Worm (Caenorhabditis elegans) whole organism, L1 larva: ENCODE measurements around the gene clec-175.

Source experiments
- C16A3.4 ChIP-seq: fragments of 150-350 bp; optimal IDR thresholded peaks from 2 replicates; lab custom pipeline; 2014; ENCODE audit warnings: missing biosample characterization, missing genetic modification characterization
- Y116A8C.19 ChIP-seq: sonication (generic microtip); optimal IDR thresholded peaks from 2 replicates; lab custom pipeline; 2016; ENCODE audit warnings: missing compliant biosample characterization, missing genetic modification characterization, borderline replicate concordance
- alr-1 ChIP-seq: fragments of 200-800 bp; sonication (Bioruptor generic); optimal IDR thresholded peaks from 2 replicates; lab custom pipeline; 2018; ENCODE audit warnings: borderline replicate concordance, mild to moderate bottlenecking, missing genetic modification characterization, missing compliant biosample characterization
- blmp-1 ChIP-seq: fragments of 150-350 bp; optimal IDR thresholded peaks from 2 replicates; lab custom pipeline; 2014; ENCODE audit warnings: missing biosample characterization, missing genetic modification characterization
- ceh-82 ChIP-seq, 3 experiments: fragments of 150-350 bp in 1 of 3; sonication (generic microtip) in 2 of 3; optimal IDR thresholded peaks; 2 replicates each; lab custom pipeline; 2014 to 2017; ENCODE audit warnings: missing biosample characterization in 3 of 3, missing genetic modification characterization in 3 of 3
- ceh-90 ChIP-seq: sonication (generic microtip); optimal IDR thresholded peaks from 2 replicates; lab custom pipeline; 2016; ENCODE audit warnings: missing genetic modification characterization, missing compliant biosample characterization
- ces-1 ChIP-seq: fragments of 150-350 bp; optimal IDR thresholded peaks from 2 replicates; lab custom pipeline; 2014; ENCODE audit warnings: missing biosample characterization, missing genetic modification reagents, missing genetic modification characterization
- dpl-1 ChIP-seq, 3 experiments: fragments of 150-350 bp in 2 of 3; sonication (generic microtip) in 1 of 3; optimal IDR thresholded peaks; 2 replicates each; lab custom pipeline; 2014 to 2017; ENCODE audit warnings: missing biosample characterization in 3 of 3, missing genetic modification characterization in 3 of 3, missing genetic modification reagents in 3 of 3
- efl-1 ChIP-seq, 4 experiments: fragments of 150-350 bp; optimal IDR thresholded peaks in 3 of 4; peaks in 1 of 4; 1 replicate in 1 of 4; 2 replicates in 3 of 4; lab custom pipeline; 2014; ENCODE audit warnings: missing biosample characterization in 2 of 4, missing genetic modification characterization in 2 of 4, missing genetic modification reagents in 2 of 4
- elt-2 ChIP-seq: sonication (generic microtip); optimal IDR thresholded peaks from 2 replicates; lab custom pipeline; 2016; ENCODE audit warnings: missing genetic modification characterization, mild to moderate bottlenecking, inconsistent platforms, missing compliant biosample characterization, missing genetic modification reagents
- fkh-10 ChIP-seq: sonication (generic microtip); optimal IDR thresholded peaks from 2 replicates; lab custom pipeline; 2017; ENCODE audit warnings: missing biosample characterization, missing genetic modification reagents, missing genetic modification characterization
- fkh-4 ChIP-seq: sonication (generic microtip); optimal IDR thresholded peaks from 2 replicates; lab custom pipeline; 2016; ENCODE audit warnings: missing compliant biosample characterization, missing genetic modification characterization, borderline replicate concordance
- grh-1 ChIP-seq: fragments of 200-800 bp; sonication (Bioruptor generic); IDR thresholded peaks from 2 replicates; pipeline ENCODE4 v1.3.6; 2022; ENCODE audit warnings: missing genetic modification reagents, missing genetic modification characterization, missing compliant biosample characterization
- hlh-4 ChIP-seq: sonication (generic microtip); optimal IDR thresholded peaks from 2 replicates; lab custom pipeline; 2016; ENCODE audit warnings: mild to moderate bottlenecking, missing genetic modification characterization, missing compliant biosample characterization
- irx-1 ChIP-seq: sonication (generic microtip); optimal IDR thresholded peaks from 2 replicates; lab custom pipeline; 2016; ENCODE audit warnings: missing genetic modification characterization, missing compliant biosample characterization
- jun-1 ChIP-seq: fragments of 150-350 bp; optimal IDR thresholded peaks from 2 replicates; lab custom pipeline; 2014; ENCODE audit warnings: missing biosample characterization, missing genetic modification reagents, missing genetic modification characterization
- lin-35 ChIP-seq, 2 experiments: fragments of 150-350 bp; optimal IDR thresholded peaks; 2 replicates each; lab custom pipeline; 2014; ENCODE audit warnings: missing biosample characterization in 2 of 2, missing genetic modification characterization in 2 of 2, missing genetic modification reagents in 2 of 2
- lir-3 ChIP-seq: sonication (generic microtip); optimal IDR thresholded peaks from 2 replicates; lab custom pipeline; 2016; ENCODE audit warnings: mild to moderate bottlenecking, missing genetic modification characterization, moderate library complexity, missing compliant biosample characterization; ENCODE audit not compliant: poor library complexity
- mab-9 ChIP-seq: fragments of 200-800 bp; sonication (Bioruptor generic); IDR thresholded peaks from 2 replicates; pipeline ENCODE4 v1.3.6; 2022; ENCODE audit warnings: missing genetic modification reagents, missing genetic modification characterization, missing compliant biosample characterization
- mdl-1 ChIP-seq, 2 experiments: fragments of 150-350 bp; optimal IDR thresholded peaks; 2 replicates each; lab custom pipeline; 2014 to 2017; ENCODE audit warnings: missing biosample characterization in 2 of 2, missing genetic modification characterization in 2 of 2, inconsistent platforms in 1 of 2
- nhr-47 ChIP-seq: sonication (generic microtip); optimal IDR thresholded peaks from 2 replicates; lab custom pipeline; 2016; ENCODE audit warnings: mild to moderate bottlenecking, missing genetic modification characterization, moderate library complexity, missing compliant biosample characterization
- nhr-71 ChIP-seq: sonication (generic microtip); optimal IDR thresholded peaks from 2 replicates; lab custom pipeline; 2016; ENCODE audit warnings: mild to moderate bottlenecking, missing genetic modification characterization, moderate library complexity, missing compliant biosample characterization
- nhr-77 ChIP-seq: fragments of 150-350 bp; optimal IDR thresholded peaks from 2 replicates; lab custom pipeline; 2014; ENCODE audit warnings: missing biosample characterization, missing genetic modification characterization
- nhr-84 ChIP-seq: sonication (generic microtip); optimal IDR thresholded peaks from 2 replicates; lab custom pipeline; 2017; ENCODE audit warnings: missing biosample characterization, missing genetic modification characterization
- nhr-85 ChIP-seq: sonication (generic microtip); peaks from one replicate; lab custom pipeline; 2016; ENCODE audit warnings: missing genetic modification characterization, inconsistent platforms, missing compliant biosample characterization
- pqm-1 ChIP-seq: sonication (generic microtip); optimal IDR thresholded peaks from 3 replicates; lab custom pipeline; 2017; ENCODE audit warnings: missing biosample characterization, missing genetic modification characterization
- snu-23 ChIP-seq: sonication (generic microtip); optimal IDR thresholded peaks from 2 replicates; lab custom pipeline; 2016; ENCODE audit warnings: missing genetic modification characterization, missing compliant biosample characterization
- sox-4 ChIP-seq: sonication (generic microtip); optimal IDR thresholded peaks from 2 replicates; lab custom pipeline; 2016; ENCODE audit warnings: missing genetic modification characterization, missing compliant biosample characterization
- sup-37 ChIP-seq: fragments of 200-800 bp; sonication (Bioruptor generic); optimal IDR thresholded peaks from 2 replicates; lab custom pipeline; 2018; ENCODE audit warnings: mild to moderate bottlenecking, missing genetic modification characterization, missing compliant biosample characterization
- unc-86 ChIP-seq: sonication (generic microtip); optimal IDR thresholded peaks from 2 replicates; lab custom pipeline; 2016; ENCODE audit warnings: missing genetic modification characterization, missing compliant biosample characterization
- vab-15 ChIP-seq: sonication (generic microtip); optimal IDR thresholded peaks from 2 replicates; lab custom pipeline; 2017; ENCODE audit warnings: missing genotype, mild to moderate bottlenecking, missing genetic modification characterization, missing compliant biosample characterization
- ztf-4 ChIP-seq: fragments of 150-350 bp; optimal IDR thresholded peaks from 2 replicates; lab custom pipeline; 2014; ENCODE audit warnings: missing biosample characterization, missing genetic modification characterization

The clec-175 gene

ce11 chrIV:4454330-4455173 is 32.4 kb downstream of the clec-175 start, which contains the start of gene R08C7.11 (continued):
- TF ChIP-seq vab-15 (no peak), ztf-4 (tag; lab: Kevin White, UChicago) (no peak), ceh-82 (tag; optimal IDR thresholded peaks at IDR 0.05; lab: Kevin White, UChicago) (peak in 1 of 3 experiments; percentile 15), mab-9 (GFP tag; lab: Robert Waterston, UW) (no peak), ceh-90 (tag; lab: Kevin White, UChicago) (no peak), unc-86 (tag; lab: Kevin White, UChicago) (no peak), fkh-10 (no peak), sox-4 (tag; lab: Kevin White, UChicago) (no peak), irx-1 (tag; lab: Kevin White, UChicago) (no peak), lir-3 (tag; lab: Kevin White, UChicago) (no peak), nhr-77 (tag; lab: Kevin White, UChicago) (peak; percentile 17), dpl-1 (GFP tag; optimal IDR thresholded peaks at IDR 0.05; lab: Kevin White, UChicago) (peak; percentile 2 to 16 (median 14)), hlh-4 (no peak), elt-2 (no peak), jun-1 (tag; lab: Kevin White, UChicago) (no peak), Y116A8C.19 (tag; lab: Kevin White, UChicago) (no peak), pqm-1 (tag; lab: Kevin White, UChicago) (no peak)

- TF ChIP-seq mab-9 (GFP tag; lab: Robert Waterston, UW) (no peak), nhr-84 (tag; lab: Kevin White, UChicago) (no peak), nhr-47 (tag; lab: Kevin White, UChicago) (no peak), hlh-4 (no peak), sup-37 (no peak), C16A3.4 (tag; lab: Kevin White, UChicago) (no peak), snu-23 (GFP tag; lab: Kevin White, UChicago) (no peak), mdl-1 (tag; optimal IDR thresholded peaks at IDR 0.05; lab: Kevin White, UChicago) (no peak), grh-1 (GFP tag; lab: Robert Waterston, UW) (no peak), lin-35 (GFP tag; optimal IDR thresholded peaks at IDR 0.05; lab: Kevin White, UChicago) (no peak)
Observed at ce11 chrIV:4456658-4457057, 34.5 kb downstream of the clec-175 start.

- TF ChIP-seq pqm-1 (tag; lab: Kevin White, UChicago): no peak
- no peak for TF ChIP-seq alr-1 (tag; lab: Kevin White, UChicago)
- TF ChIP-seq efl-1 (optimal IDR thresholded peaks at IDR 0.05; lab: Kevin White, UChicago): no peak
- peak in 1 of 2 experiments; percentile 87 for TF ChIP-seq efl-1 (GFP tag; optimal IDR thresholded peaks at IDR 0.05 in 1 of 2; lab: Kevin White, UChicago)
- TF ChIP-seq nhr-85 (tag; lab: Kevin White, UChicago): peak; percentile 27
- TF ChIP-seq sox-4 (tag; lab: Kevin White, UChicago): no peak
- TF ChIP-seq blmp-1 (tag; lab: Kevin White, UChicago): no peak
- TF ChIP-seq snu-23 (GFP tag; lab: Kevin White, UChicago): no peak
- TF ChIP-seq fkh-4: no peak
- no peak for TF ChIP-seq fkh-10
- TF ChIP-seq, all 84 proteins: peak for 2
Observed at ce11 chrIV:4459342-4459741, 37.2 kb downstream of the clec-175 start.

ce11 chrIV:4463132-4463531 is 41.0 kb downstream of the clec-175 start, which contains the start of gene M01H9.2:
M01H9.2 (minus strand) TSS chrIV:4463232.
- TF ChIP-seq elt-2: no peak
- TF ChIP-seq nhr-71 (tag; lab: Kevin White, UChicago): no peak
- no peak for TF ChIP-seq ces-1 (GFP tag; lab: Kevin White, UChicago)
- no peak for TF ChIP-seq sox-4 (tag; lab: Kevin White, UChicago)
